Worm (Caenorhabditis elegans) whole organism, mixed stage, embryonic: ENCODE measurements around the gene sfxn-1.2.

Experiments
- blmp-1 ChIP-seq: fragments of 150-350 bp; optimal IDR thresholded peaks from 2 replicates; lab custom pipeline; 2014; ENCODE audit warnings: missing biosample characterization, missing genetic modification characterization
- ceh-83 ChIP-seq: fragments of 200-800 bp; sonication (Bioruptor generic); optimal IDR thresholded peaks from 2 replicates; lab custom pipeline; 2018; ENCODE audit warnings: mild to moderate bottlenecking, missing genetic modification characterization, missing compliant biosample characterization
- cnd-1 ChIP-seq: fragments of 200-800 bp; sonication (Bioruptor generic); optimal IDR thresholded peaks from 2 replicates; lab custom pipeline; 2018; ENCODE audit warnings: mild to moderate bottlenecking, missing genetic modification characterization, missing compliant biosample characterization
- elt-1 ChIP-seq: sonication (generic microtip); optimal IDR thresholded peaks from 2 replicates; lab custom pipeline; 2017; ENCODE audit warnings: missing genetic modification characterization, mild to moderate bottlenecking, missing compliant biosample characterization, antibody characterized with exemption, moderate library complexity, borderline replicate concordance; ENCODE audit not compliant: insufficient read depth
- elt-3 ChIP-seq: fragments of 150-350 bp; optimal IDR thresholded peaks from 2 replicates; lab custom pipeline; 2014; ENCODE audit warnings: missing biosample characterization, missing genetic modification characterization
- mep-1 ChIP-seq: fragments of 150-350 bp; optimal IDR thresholded peaks from 2 replicates; lab custom pipeline; 2017; ENCODE audit warnings: missing biosample characterization, missing genetic modification reagents, missing genetic modification characterization, inconsistent platforms
- nhr-2 ChIP-seq: fragments of 150-350 bp; optimal IDR thresholded peaks from 2 replicates; lab custom pipeline; 2014; ENCODE audit warnings: missing biosample characterization, missing genetic modification characterization
- nhr-237 ChIP-seq: fragments of 150-350 bp; optimal IDR thresholded peaks from 2 replicates; lab custom pipeline; 2014; ENCODE audit warnings: missing biosample characterization, missing genetic modification characterization
- nhr-28 ChIP-seq: fragments of 150-350 bp; optimal IDR thresholded peaks from 2 replicates; lab custom pipeline; 2014; ENCODE audit warnings: missing biosample characterization, missing genetic modification characterization
- nhr-76 ChIP-seq: sonication (generic microtip); optimal IDR thresholded peaks from 2 replicates; lab custom pipeline; 2017; ENCODE audit warnings: missing biosample characterization, missing genetic modification characterization
- pha-4 ChIP-seq: fragments of 150-350 bp; optimal IDR thresholded peaks from 2 replicates; lab custom pipeline; 2018; ENCODE audit warnings: missing biosample characterization, missing genetic modification reagents, missing genetic modification characterization
- unc-39 ChIP-seq: fragments of 150-350 bp; optimal IDR thresholded peaks from 2 replicates; lab custom pipeline; 2014; ENCODE audit warnings: missing biosample characterization, missing genetic modification characterization
- unc-62 ChIP-seq: fragments of 150-350 bp; optimal IDR thresholded peaks from 2 replicates; lab custom pipeline; 2014; ENCODE audit warnings: missing biosample characterization, missing genetic modification reagents, missing genetic modification characterization
- zip-8 ChIP-seq: fragments of 150-350 bp; optimal IDR thresholded peaks from 2 replicates; lab custom pipeline; 2014; ENCODE audit warnings: missing biosample characterization, missing genetic modification characterization

DNA sequence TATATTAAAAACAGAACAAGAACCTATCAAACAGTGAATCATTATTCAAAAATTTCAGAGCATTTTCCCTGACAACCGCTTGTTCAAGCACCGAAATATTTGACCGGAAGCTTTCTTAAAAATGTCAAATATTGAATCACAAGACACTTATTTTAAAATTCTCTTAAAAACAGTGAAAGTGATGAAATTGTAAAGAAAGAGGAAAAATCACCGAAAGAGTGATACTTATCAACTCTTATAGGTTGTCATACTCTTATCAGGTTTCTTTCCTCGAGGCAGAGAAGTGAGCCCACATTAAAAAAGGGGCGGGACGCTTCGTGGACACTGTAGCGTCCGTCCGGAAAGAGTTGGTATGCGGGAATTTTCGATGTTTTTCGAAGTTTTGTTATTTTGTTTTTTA is 32.0 kb upstream of the sfxn-1.2 start:
- TF ChIP-seq nhr-2 (tag; lab: Kevin White, UChicago) (no peak), nhr-237 (tag; lab: Kevin White, UChicago) (no peak), unc-39 (tag; lab: Kevin White, UChicago) (no peak), ceh-83 (GFP tag; lab: Kevin White, UChicago) (no peak), unc-62 (no peak), mep-1 (tag; lab: Kevin White, UChicago) (no peak), elt-3 (tag; lab: Kevin White, UChicago) (no peak), pha-4 (tag; lab: Kevin White, UChicago) (no peak), zip-8 (tag; lab: Kevin White, UChicago) (no peak), elt-1 (no peak), blmp-1 (tag; lab: Kevin White, UChicago) (no peak), nhr-28 (tag; lab: Kevin White, UChicago) (no peak), cnd-1 (tag; lab: Kevin White, UChicago) (no peak), nhr-76 (no peak)
